Fruit fly (Drosophila melanogaster): ENCODE data around the gene CG32236.

DNA sequence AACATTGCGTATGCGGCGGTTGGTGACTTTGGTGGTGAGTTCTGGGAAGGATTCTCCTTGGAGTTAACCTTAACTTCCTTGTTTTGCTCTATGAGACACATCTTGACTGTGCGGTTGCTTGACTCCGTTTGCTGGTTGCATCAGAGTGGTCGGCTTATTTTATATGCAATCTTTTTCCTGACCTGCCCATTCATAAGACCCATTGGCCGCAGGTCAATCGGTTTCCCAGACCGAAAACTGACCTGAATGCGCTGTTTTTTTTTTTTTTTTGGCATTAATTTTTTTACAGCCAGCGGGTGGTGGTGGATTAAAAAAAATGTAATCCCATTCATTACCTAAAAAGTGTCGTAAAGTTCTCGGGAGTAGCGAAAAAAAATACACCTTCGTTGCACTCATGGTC lies 32.5 kb downstream of the CG32236 start, which contains the start of gene CG13716:
- TF ChIP-seq Ets96B (tag; optimal IDR thresholded peaks at IDR 0.05) (no peak), CG3032 (tag; optimal IDR thresholded peaks at IDR 0.05) (no peak), CG11902 (GFP tag; optimal IDR thresholded peaks at IDR 0.05) (no peak), spab (GFP tag; optimal IDR thresholded peaks at IDR 0.05) (no peak), fd85E (GFP tag; optimal IDR thresholded peaks at IDR 0.05) (no peak)
